Worm (Caenorhabditis elegans) whole organism, L3 larva: ENCODE data around the gene prmt-5.
A peak's percentile ranks its signal among the peaks of the same experiment; 100 is the strongest.

Experiments
- R02D3.7 ChIP-seq: fragments of 150-350 bp; optimal IDR thresholded peaks from 2 replicates; lab custom pipeline; 2014; ENCODE audit warnings: missing biosample characterization, missing genetic modification characterization
- ZK546.5 ChIP-seq: sonication (generic microtip); optimal IDR thresholded peaks from 2 replicates; lab custom pipeline; 2017; ENCODE audit warnings: missing biosample characterization, missing genetic modification characterization
- aly-2 ChIP-seq: fragments of 150-350 bp; optimal IDR thresholded peaks from 2 replicates; lab custom pipeline; 2014; ENCODE audit warnings: missing biosample characterization, missing genetic modification characterization
- ama-1 ChIP-seq: fragments of 150-350 bp; optimal IDR thresholded peaks from 2 replicates; lab custom pipeline; 2018
- ceh-16 ChIP-seq: sonication (generic microtip); optimal IDR thresholded peaks from 2 replicates; lab custom pipeline; 2017; ENCODE audit warnings: missing biosample characterization, missing genetic modification characterization
- ceh-28 ChIP-seq: fragments of 150-350 bp; optimal IDR thresholded peaks from 2 replicates; lab custom pipeline; 2014; ENCODE audit warnings: missing biosample characterization, missing genetic modification reagents, missing genetic modification characterization
- ceh-82 ChIP-seq: fragments of 150-350 bp; optimal IDR thresholded peaks from 2 replicates; lab custom pipeline; 2014; ENCODE audit warnings: missing biosample characterization, missing genetic modification characterization
- ceh-9 ChIP-seq: sonication (generic microtip); optimal IDR thresholded peaks from 2 replicates; lab custom pipeline; 2018; ENCODE audit warnings: missing biosample characterization, missing genetic modification characterization
- daf-12 ChIP-seq: fragments of 150-350 bp; optimal IDR thresholded peaks from 2 replicates; lab custom pipeline; 2014; ENCODE audit warnings: missing biosample characterization, missing genetic modification reagents, missing genetic modification characterization
- egl-27 ChIP-seq: sonication (generic microtip); optimal IDR thresholded peaks from 4 replicates; lab custom pipeline; 2017; ENCODE audit warnings: missing biosample characterization, missing genetic modification reagents, missing genetic modification characterization
- elt-2 ChIP-seq: sonication (generic microtip); optimal IDR thresholded peaks from 2 replicates; lab custom pipeline; 2016; ENCODE audit warnings: missing genetic modification reagents, mild to moderate bottlenecking, missing genetic modification characterization, missing compliant biosample characterization
- elt-3 ChIP-seq, 3 experiments: fragments of 150-350 bp in 1 of 3; sonication (generic microtip) in 2 of 3; optimal IDR thresholded peaks; 2 replicates in 2 of 3; 4 replicates in 1 of 3; lab custom pipeline; 2014 to 2017; ENCODE audit warnings: missing biosample characterization in 3 of 3, missing genetic modification characterization in 3 of 3
- fkh-10 ChIP-seq: sonication (generic microtip); optimal IDR thresholded peaks from 2 replicates; lab custom pipeline; 2017; ENCODE audit warnings: missing biosample characterization, missing genetic modification reagents, missing genetic modification characterization
- lin-15B ChIP-seq: fragments of 150-350 bp; optimal IDR thresholded peaks from 2 replicates; lab custom pipeline; 2014; ENCODE audit warnings: missing biosample characterization, missing genetic modification characterization
- lsy-12 ChIP-seq: sonication (generic microtip); optimal IDR thresholded peaks from 2 replicates; lab custom pipeline; 2016; ENCODE audit warnings: mild to moderate bottlenecking, missing genetic modification characterization, missing compliant biosample characterization
- mdl-1 ChIP-seq: fragments of 150-350 bp; optimal IDR thresholded peaks from 2 replicates; lab custom pipeline; 2014; ENCODE audit warnings: missing biosample characterization, missing genetic modification characterization
- mml-1 ChIP-seq: fragments of 150-350 bp; sonication (generic microtip); optimal IDR thresholded peaks from 3 replicates; lab custom pipeline; 2014; ENCODE audit warnings: missing biosample characterization, missing genetic modification characterization
- nhr-11 ChIP-seq: fragments of 150-350 bp; optimal IDR thresholded peaks from 2 replicates; lab custom pipeline; 2014; ENCODE audit warnings: missing biosample characterization, missing genetic modification characterization
- nhr-12 ChIP-seq: fragments of 150-350 bp; optimal IDR thresholded peaks from 2 replicates; lab custom pipeline; 2014; ENCODE audit warnings: missing biosample characterization, missing genetic modification characterization
- nhr-23 ChIP-seq: fragments of 150-350 bp; optimal IDR thresholded peaks from 2 replicates; lab custom pipeline; 2014; ENCODE audit warnings: missing biosample characterization, missing genetic modification reagents, missing genetic modification characterization
- nhr-237 ChIP-seq: fragments of 150-350 bp; optimal IDR thresholded peaks from 2 replicates; lab custom pipeline; 2014; ENCODE audit warnings: missing biosample characterization, missing genetic modification characterization
- nhr-25 ChIP-seq: sonication (generic microtip); optimal IDR thresholded peaks from 2 replicates; lab custom pipeline; 2017; ENCODE audit warnings: missing biosample characterization, missing genetic modification characterization
- nhr-43 ChIP-seq: sonication (generic microtip); optimal IDR thresholded peaks from 2 replicates; lab custom pipeline; 2016; ENCODE audit warnings: mild to moderate bottlenecking, missing genetic modification characterization, missing compliant biosample characterization; ENCODE audit not compliant: poor library complexity, severe bottlenecking
- nhr-67 ChIP-seq: fragments of 150-350 bp; optimal IDR thresholded peaks from 2 replicates; lab custom pipeline; 2014; ENCODE audit warnings: missing biosample characterization, missing genetic modification characterization
- nhr-76 ChIP-seq: fragments of 150-350 bp; sonication (generic microtip); optimal IDR thresholded peaks from 5 replicates; lab custom pipeline; 2014; ENCODE audit warnings: missing biosample characterization, missing genetic modification characterization
- nhr-77 ChIP-seq: fragments of 150-350 bp; optimal IDR thresholded peaks from 2 replicates; lab custom pipeline; 2014; ENCODE audit warnings: missing biosample characterization, missing genetic modification characterization
- pha-4 ChIP-seq: fragments of 150-350 bp; optimal IDR thresholded peaks from 2 replicates; lab custom pipeline; 2014; ENCODE audit warnings: missing biosample characterization, missing genetic modification reagents, missing genetic modification characterization
- pqm-1 ChIP-seq: fragments of 150-350 bp; optimal IDR thresholded peaks from 2 replicates; lab custom pipeline; 2017; ENCODE audit warnings: missing biosample characterization, missing genetic modification characterization, inconsistent platforms
- sea-2 ChIP-seq: fragments of 150-350 bp; sonication (generic microtip); optimal IDR thresholded peaks from 4 replicates; lab custom pipeline; 2014; ENCODE audit warnings: missing biosample characterization, missing genetic modification reagents, missing genetic modification characterization
- unc-62 ChIP-seq: fragments of 150-350 bp; sonication (generic microtip); optimal IDR thresholded peaks from 4 replicates; lab custom pipeline; 2014; ENCODE audit warnings: missing biosample characterization, missing genetic modification reagents, missing genetic modification characterization
- ztf-4 ChIP-seq: fragments of 150-350 bp; optimal IDR thresholded peaks from 2 replicates; lab custom pipeline; 2014; ENCODE audit warnings: missing biosample characterization, missing genetic modification characterization

Gene prmt-5

ce11 chrIII:5190671-5191174, 39.6 kb upstream of the prmt-5 start, which contains the start of gene hira-1 (continued):
- TF ChIP-seq daf-12 (no peak), aly-2 (tag; lab: Kevin White, UChicago) (no peak), ztf-4 (tag; lab: Kevin White, UChicago) (no peak), ceh-82 (no peak), mml-1 (no peak), lin-15B (tag; lab: Kevin White, UChicago) (peak; percentile 83), nhr-11 (tag; lab: Kevin White, UChicago) (no peak)

- TF ChIP-seq ZK546.5 (no peak), nhr-77 (tag; lab: Kevin White, UChicago) (no peak), elt-2 (tag; lab: Kevin White, UChicago) (no peak), ztf-4 (tag; lab: Kevin White, UChicago) (no peak), fkh-10 (GFP tag; lab: Kevin White, UChicago) (no peak), daf-12 (no peak), pha-4 (tag; lab: Kevin White, UChicago) (peak; percentile 3)
- TF ChIP-seq, all 47 proteins: peak for 1
Measured at ce11 chrIII:5193266-5193665, 37.1 kb upstream of the prmt-5 start.

- TF ChIP-seq sea-2 (GFP tag; lab: Kevin White, UChicago) = no peak
- no peak for TF ChIP-seq nhr-76
- TF ChIP-seq ceh-28 = peak; percentile 12
Measured at ce11 chrIII:5195690-5196089, 34.7 kb upstream of the prmt-5 start, which contains the start of gene moc-6. Gene moc-6, plus strand, starts transcription at chrIII:5195990.

ce11 chrIII:5196298-5197045, 33.9 kb upstream of the prmt-5 start:
- TF ChIP-seq ceh-9 (no peak), mdl-1 (tag; lab: Kevin White, UChicago) (no peak), unc-62 (GFP tag; lab: Kevin White, UChicago) (no peak), pqm-1 (no peak), nhr-25 (tag; lab: Kevin White, UChicago) (peak; percentile 31), ceh-16 (tag; lab: Kevin White, UChicago) (no peak), pha-4 (tag; lab: Kevin White, UChicago) (no peak), nhr-43 (tag; lab: Kevin White, UChicago) (peak; percentile 19), fkh-10 (GFP tag; lab: Kevin White, UChicago) (no peak), nhr-12 (tag; lab: Kevin White, UChicago) (no peak), R02D3.7 (tag; lab: Kevin White, UChicago) (no peak), ceh-28 (no peak), ama-1 (lab: Kevin White, UChicago) (peak; percentile 69), elt-2 (tag; lab: Kevin White, UChicago) (peak; percentile 52), elt-3 (tag; optimal IDR thresholded peaks at IDR 0.05; lab: Kevin White, UChicago) (peak in 1 of 3 experiments; percentile 71), nhr-11 (tag; lab: Kevin White, UChicago) (no peak)
- TF ChIP-seq, all 47 proteins: peak for 5

ce11 chrIII:5199577-5199976, 30.8 kb upstream of the prmt-5 start, which contains the start of gene emb-8:
Gene emb-8, minus strand, starts transcription at chrIII:5199677.
- TF ChIP-seq ceh-82 (no peak), nhr-237 (tag; lab: Kevin White, UChicago) (no peak), ama-1 (lab: Kevin White, UChicago) (no peak), mml-1 (no peak), lsy-12 (tag; lab: Kevin White, UChicago) (no peak), elt-2 (tag; lab: Kevin White, UChicago) (no peak), nhr-23 (tag; lab: Kevin White, UChicago) (no peak), nhr-11 (tag; lab: Kevin White, UChicago) (no peak), nhr-43 (tag; lab: Kevin White, UChicago) (no peak), ceh-28 (no peak), pha-4 (tag; lab: Kevin White, UChicago) (no peak), nhr-67 (tag; lab: Kevin White, UChicago) (no peak), nhr-77 (tag; lab: Kevin White, UChicago) (no peak), R02D3.7 (tag; lab: Kevin White, UChicago) (no peak), fkh-10 (GFP tag; lab: Kevin White, UChicago) (no peak), ceh-9 (no peak), lin-15B (tag; lab: Kevin White, UChicago) (no peak), daf-12 (no peak), egl-27 (tag; lab: Kevin White, UChicago) (no peak)
- TF ChIP-seq, all 47 proteins: peak for 0
